Fruit fly (Drosophila melanogaster) whole organism, embryonic: ENCODE data around the gene CG45076.

Source experiments
- Atf-2 ChIP-seq: fragments of 200-800 bp; sonication (Bioruptor generic); optimal IDR thresholded peaks from 2 replicates; lab custom pipeline; 2016; ENCODE audit warnings: missing biosample characterization, missing genetic modification characterization
- Atf3 ChIP-seq: fragments of 200-800 bp; sonication (Bioruptor generic); optimal IDR thresholded peaks from 3 replicates; lab custom pipeline; 2016; ENCODE audit warnings: missing biosample characterization, missing genetic modification characterization
- CG10267 ChIP-seq: fragments of 200-800 bp; sonication (Bioruptor generic); optimal IDR thresholded peaks from 2 replicates; lab custom pipeline; 2018; ENCODE audit warnings: missing biosample characterization, mild to moderate bottlenecking, missing genetic modification characterization, moderate library complexity
- CG10543 ChIP-seq: fragments of 200-800 bp; sonication (Bioruptor generic); optimal IDR thresholded peaks from 3 replicates; lab custom pipeline; 2017; ENCODE audit warnings: missing biosample characterization, mild to moderate bottlenecking, missing genetic modification characterization, moderate library complexity
- CG11723 ChIP-seq: fragments of 200-800 bp; sonication (Bioruptor generic); optimal IDR thresholded peaks from 2 replicates; lab custom pipeline; 2017; ENCODE audit warnings: missing biosample characterization, mild to moderate bottlenecking, missing genetic modification characterization
- CG13123 ChIP-seq: fragments of 200-800 bp; sonication (Bioruptor generic); optimal IDR thresholded peaks from 2 replicates; lab custom pipeline; 2016; ENCODE audit warnings: missing biosample characterization, missing genetic modification characterization
- CG13287 ChIP-seq: fragments of 200-800 bp; sonication (Bioruptor generic); IDR thresholded peaks from 2 replicates; pipeline ENCODE4 v1.3.6; 2022; ENCODE audit warnings: missing biosample characterization, missing genetic modification characterization; ENCODE audit not compliant: partially characterized antibody
- CG1603 ChIP-seq: fragments of 200-800 bp; sonication (Bioruptor generic); optimal IDR thresholded peaks from 2 replicates; lab custom pipeline; 2019; ENCODE audit warnings: missing biosample characterization, mild to moderate bottlenecking, missing genetic modification characterization, moderate library complexity
- CG17359 ChIP-seq: fragments of 200-800 bp; sonication (Bioruptor generic); optimal IDR thresholded peaks from 3 replicates; lab custom pipeline; 2018; ENCODE audit warnings: missing biosample characterization, mild to moderate bottlenecking, missing genetic modification characterization, moderate library complexity
- CG1832 ChIP-seq: fragments of 200-800 bp; sonication (Bioruptor generic); optimal IDR thresholded peaks from 2 replicates; lab custom pipeline; 2017; ENCODE audit warnings: missing biosample characterization, mild to moderate bottlenecking, missing genetic modification characterization, inconsistent platforms
- CG18619 ChIP-seq: fragments of 200-800 bp; sonication (Bioruptor generic); optimal IDR thresholded peaks from 3 replicates; lab custom pipeline; 2017; ENCODE audit warnings: missing biosample characterization, mild to moderate bottlenecking, missing genetic modification characterization
- CG18764 ChIP-seq: fragments of 200-800 bp; sonication (Bioruptor generic); optimal IDR thresholded peaks from 3 replicates; lab custom pipeline; 2016; ENCODE audit warnings: missing biosample characterization, missing genetic modification characterization
- CG3163 ChIP-seq: fragments of 200-800 bp; sonication (Bioruptor generic); optimal IDR thresholded peaks from 3 replicates; lab custom pipeline; 2016; ENCODE audit warnings: missing biosample characterization, missing genetic modification characterization
- CG34376 ChIP-seq: fragments of 200-800 bp; sonication (Bioruptor generic); optimal IDR thresholded peaks from 2 replicates; lab custom pipeline; 2018; ENCODE audit warnings: missing biosample characterization, mild to moderate bottlenecking, missing genetic modification characterization
- CG6272 ChIP-seq: fragments of 200-800 bp; sonication (Bioruptor generic); IDR thresholded peaks from 2 replicates; pipeline ENCODE4 v1.3.6; 2022; ENCODE audit warnings: missing biosample characterization, missing genetic modification characterization
- CG7357 ChIP-seq: fragments of 200-800 bp; sonication (Bioruptor generic); IDR thresholded peaks from 3 replicates; pipeline ENCODE4 v1.3.6; 2022; ENCODE audit warnings: missing biosample characterization, missing genetic modification characterization
- CG7556 ChIP-seq: fragments of 200-800 bp; sonication (Bioruptor generic); optimal IDR thresholded peaks from 2 replicates; lab custom pipeline; 2017; ENCODE audit warnings: missing biosample characterization, mild to moderate bottlenecking, missing genetic modification characterization
- Dfd ChIP-seq, 2 experiments: fragments of >200 bp; optimal IDR thresholded peaks; 2 replicates each; lab custom pipeline; 2017; ENCODE audit warnings: missing biosample characterization in 2 of 2, missing genetic modification characterization in 2 of 2
- Dip3 ChIP-seq: fragments of 200-800 bp; sonication (Bioruptor generic); optimal IDR thresholded peaks from 3 replicates; lab custom pipeline; 2016; ENCODE audit warnings: missing biosample characterization, missing genetic modification characterization
- Elba2 ChIP-seq: fragments of 200-800 bp; sonication (Bioruptor generic); optimal IDR thresholded peaks from 3 replicates; lab custom pipeline; 2016; ENCODE audit warnings: missing biosample characterization, missing genetic modification characterization
- Hmx ChIP-seq: fragments of 200-800 bp; sonication (Bioruptor generic); optimal IDR thresholded peaks from 2 replicates; lab custom pipeline; 2016; ENCODE audit warnings: missing biosample characterization, missing genetic modification characterization
- Kr ChIP-seq: fragments of 200-800 bp; sonication (Bioruptor generic); optimal IDR thresholded peaks from 2 replicates; lab custom pipeline; 2017; ENCODE audit warnings: missing biosample characterization, mild to moderate bottlenecking, missing genetic modification characterization
- Sry-δ ChIP-seq: fragments of 200-800 bp; sonication (Bioruptor generic); optimal IDR thresholded peaks from 2 replicates; lab custom pipeline; 2016; ENCODE audit warnings: missing biosample characterization, missing genetic modification characterization
- Trl ChIP-seq, 3 experiments: fragments of >200 bp in 2 of 3; fragments of 200-800 bp in 1 of 3; sonication (Bioruptor generic) in 1 of 3; optimal IDR thresholded peaks; 2 replicates in 1 of 3; 3 replicates in 2 of 3; lab custom pipeline; 2016 to 2017; ENCODE audit warnings: missing biosample characterization in 1 of 3, missing genetic modification characterization in 1 of 3
- Xbp1 ChIP-seq: fragments of 200-800 bp; sonication (Bioruptor generic); optimal IDR thresholded peaks from 3 replicates; lab custom pipeline; 2016; ENCODE audit warnings: missing biosample characterization, mild to moderate bottlenecking, missing genetic modification characterization
- cas ChIP-seq: fragments of 200-800 bp; sonication (Bioruptor generic); IDR thresholded peaks from 2 replicates; pipeline ENCODE4 v1.3.6; 2022; ENCODE audit warnings: missing biosample characterization, missing genetic modification characterization
- crp ChIP-seq, 2 experiments: fragments of 200-800 bp; sonication (Bioruptor generic); optimal IDR thresholded peaks; 2 replicates in 1 of 2; 3 replicates in 1 of 2; lab custom pipeline; 2017; ENCODE audit warnings: missing biosample characterization in 2 of 2, missing genetic modification characterization in 2 of 2, mild to moderate bottlenecking in 1 of 2, moderate library complexity in 1 of 2
- emc ChIP-seq: fragments of 200-800 bp; sonication (Bioruptor generic); optimal IDR thresholded peaks from 2 replicates; lab custom pipeline; 2016; ENCODE audit warnings: missing biosample characterization, missing genetic modification characterization
- eve ChIP-seq, 2 experiments: fragments of >200 bp; optimal IDR thresholded peaks; 2 replicates each; lab custom pipeline; 2017; ENCODE audit warnings: missing biosample characterization in 2 of 2, missing genetic modification characterization in 2 of 2
- gsb ChIP-seq: fragments of 200-800 bp; sonication (Bioruptor generic); IDR thresholded peaks from 2 replicates; pipeline ENCODE4 v1.3.6; 2022; ENCODE audit warnings: missing biosample characterization, missing genetic modification characterization
- hb ChIP-seq: fragments of 200-800 bp; sonication (Bioruptor generic); IDR thresholded peaks from 3 replicates; pipeline ENCODE4 v1.3.6; 2022; ENCODE audit warnings: missing biosample characterization, missing genetic modification characterization; ENCODE audit not compliant: partially characterized antibody
- her ChIP-seq: fragments of 200-800 bp; sonication (Bioruptor generic); optimal IDR thresholded peaks from 2 replicates; lab custom pipeline; 2016; ENCODE audit warnings: missing biosample characterization, missing genetic modification characterization
- jigr1 ChIP-seq: fragments of 200-800 bp; sonication (Bioruptor generic); IDR thresholded peaks from 3 replicates; pipeline ENCODE4 v1.3.6; 2022; ENCODE audit warnings: missing biosample characterization, missing genetic modification characterization
- jing ChIP-seq: fragments of 200-800 bp; sonication (Bioruptor generic); optimal IDR thresholded peaks from 2 replicates; lab custom pipeline; 2018; ENCODE audit warnings: missing biosample characterization, mild to moderate bottlenecking, missing genetic modification characterization
- klu ChIP-seq: fragments of 200-800 bp; sonication (Bioruptor generic); IDR thresholded peaks from 2 replicates; pipeline ENCODE4 v1.3.6; 2022; ENCODE audit warnings: missing biosample characterization, missing genetic modification characterization
- lbe ChIP-seq: fragments of 200-800 bp; sonication (Bioruptor generic); optimal IDR thresholded peaks from 2 replicates; lab custom pipeline; 2016; ENCODE audit warnings: missing biosample characterization, mild to moderate bottlenecking, missing genetic modification characterization
- lmd ChIP-seq: fragments of 200-800 bp; sonication (Bioruptor generic); IDR thresholded peaks from 2 replicates; pipeline ENCODE4 v1.3.6; 2022; ENCODE audit warnings: missing biosample characterization, missing genetic modification characterization
- nmo ChIP-seq: fragments of 200-800 bp; sonication (Bioruptor generic); optimal IDR thresholded peaks from 2 replicates; lab custom pipeline; 2018; ENCODE audit warnings: missing biosample characterization, mild to moderate bottlenecking, missing genetic modification characterization, moderate library complexity
- psq ChIP-seq: fragments of 200-800 bp; sonication (Bioruptor generic); optimal IDR thresholded peaks from 2 replicates; lab custom pipeline; 2017; ENCODE audit warnings: missing biosample characterization, missing genetic modification characterization
- schlank ChIP-seq: fragments of 200-800 bp; sonication (Bioruptor generic); optimal IDR thresholded peaks from 2 replicates; lab custom pipeline; 2018; ENCODE audit warnings: missing biosample characterization, mild to moderate bottlenecking, missing genetic modification characterization
- slp2 ChIP-seq: fragments of 200-800 bp; sonication (Bioruptor generic); optimal IDR thresholded peaks from 2 replicates; lab custom pipeline; 2016; ENCODE audit warnings: missing biosample characterization, missing genetic modification characterization
- sna ChIP-seq: fragments of 200-800 bp; sonication (Bioruptor generic); IDR thresholded peaks from 2 replicates; pipeline ENCODE4 v1.3.6; 2022; ENCODE audit warnings: missing biosample characterization, missing genetic modification characterization; ENCODE audit not compliant: partially characterized antibody
- so ChIP-seq: fragments of 200-800 bp; sonication (Bioruptor generic); IDR thresholded peaks from 3 replicates; pipeline ENCODE4 v1.3.6; 2022; ENCODE audit warnings: missing biosample characterization, missing genetic modification characterization
- sr ChIP-seq: fragments of 200-800 bp; sonication (Bioruptor generic); IDR thresholded peaks from 3 replicates; pipeline ENCODE4 v1.3.6; 2022; ENCODE audit warnings: missing biosample characterization, missing genetic modification characterization
- ttk ChIP-seq: fragments of 200-800 bp; sonication (Bioruptor generic); IDR thresholded peaks from 2 replicates; pipeline ENCODE4 v2.1.2; 2022; ENCODE audit warnings: missing biosample characterization, missing genetic modification characterization
- vnd ChIP-seq: fragments of 200-800 bp; sonication (Bioruptor generic); IDR thresholded peaks from 3 replicates; pipeline ENCODE4 v1.3.6; 2022; ENCODE audit warnings: missing biosample characterization, missing genetic modification characterization; ENCODE audit not compliant: partially characterized antibody
- vvl ChIP-seq: fragments of 200-800 bp; sonication (Bioruptor generic); IDR thresholded peaks from 2 replicates; pipeline ENCODE4 v1.3.6; 2022; ENCODE audit warnings: missing biosample characterization, missing genetic modification characterization
- wek ChIP-seq: fragments of 200-800 bp; sonication (Bioruptor generic); optimal IDR thresholded peaks from 3 replicates; lab custom pipeline; 2018; ENCODE audit warnings: missing biosample characterization, mild to moderate bottlenecking, missing genetic modification characterization, moderate library complexity

The CG45076 gene

dm6 chr3R:10760966-10761855 is 16.0 kb downstream of the CG45076 start, which contains the start of the genes MED7 and Cap-H2 (continued):
- TF ChIP-seq Trl (optimal IDR thresholded peaks at IDR 0.05; lab: Kevin White, UChicago) = peak in 1 of 2 experiments; percentile 11
- peak; percentile 71 for TF ChIP-seq Trl (GFP tag; optimal IDR thresholded peaks at IDR 0.05; lab: Kevin White, UChicago)
- TF ChIP-seq lmd (GFP tag; lab: Robert Waterston, UW) = peak; percentile 87
- peak; percentile 59 for TF ChIP-seq Atf-2 (GFP tag; lab: Kevin White, UChicago)
- TF ChIP-seq CG13123 (GFP tag; lab: Kevin White, UChicago) = peak; percentile 78
- TF ChIP-seq CG10543 (GFP tag; lab: Kevin White, UChicago) = peak; percentile 27
- peak; percentile 29 for TF ChIP-seq jing
- no peak for TF ChIP-seq eve (GFP tag; optimal IDR thresholded peaks at IDR 0.05; lab: Kevin White, UChicago)
- TF ChIP-seq CG18764 = peak; percentile 81
- TF ChIP-seq vvl (GFP tag; lab: Robert Waterston, UW) = peak; percentile 88
- peak; percentile 52 for TF ChIP-seq CG18619 (GFP tag; lab: Kevin White, UChicago)
- peak; percentile 56 for TF ChIP-seq Atf3 (GFP tag; lab: Kevin White, UChicago)
- peak; percentile 81 for TF ChIP-seq CG10267 (tag; lab: Kevin White, UChicago)
- peak; percentile 97 for TF ChIP-seq psq
- peak; percentile 97 for TF ChIP-seq nmo (GFP tag; lab: Kevin White, UChicago)
- TF ChIP-seq klu = peak; percentile 84
- TF ChIP-seq CG34376 (GFP tag; lab: Kevin White, UChicago) = peak; percentile 39
- TF ChIP-seq CG11723 (GFP tag; lab: Kevin White, UChicago) = peak; percentile 50
- TF ChIP-seq CG3163 (GFP tag; lab: Kevin White, UChicago) = peak; percentile 39
- peak; percentile 78; the same call in 2 of the 3 replicates for TF ChIP-seq so (GFP tag; lab: Robert Waterston, UW)
- TF ChIP-seq wek (GFP tag; lab: Kevin White, UChicago) = no peak
- no peak for TF ChIP-seq CG1832 (GFP tag; lab: Kevin White, UChicago)
- TF ChIP-seq her = peak; percentile 26
- TF ChIP-seq CG6272 (GFP tag; lab: Robert Waterston, UW) = peak; percentile 91
- peak; percentile 98 for TF ChIP-seq hb (GFP tag; lab: Robert Waterston, UW)
- TF ChIP-seq ttk = peak; percentile 88
- TF ChIP-seq Kr = no peak
- no peak for TF ChIP-seq emc (GFP tag; lab: Kevin White, UChicago)
- TF ChIP-seq CG7556 (GFP tag; lab: Kevin White, UChicago) = peak; percentile 65
- TF ChIP-seq lbe (GFP tag; lab: Kevin White, UChicago) = peak; percentile 69
- peak; percentile 100 for TF ChIP-seq sna (GFP tag; lab: Robert Waterston, UW)
- TF ChIP-seq jigr1 (GFP tag; lab: Robert Waterston, UW) = no peak; the same call in 2 of the 3 replicates
- TF ChIP-seq cas (GFP tag; lab: Robert Waterston, UW) = peak; percentile 65
- no peak for TF ChIP-seq Hmx
- TF ChIP-seq CG7357 (GFP tag; lab: Robert Waterston, UW) = peak; percentile 69
- peak; percentile 80 for TF ChIP-seq CG1603 (tag; lab: Kevin White, UChicago)
- TF ChIP-seq Sry-δ (GFP tag; lab: Kevin White, UChicago) = peak; percentile 97
- peak; percentile 99 for TF ChIP-seq vnd (GFP tag; lab: Robert Waterston, UW)
- peak; percentile 56 for TF ChIP-seq slp2 (GFP tag; lab: Kevin White, UChicago)
- TF ChIP-seq crp (GFP tag; optimal IDR thresholded peaks at IDR 0.05; lab: Kevin White, UChicago) = peak in 1 of 2 experiments; percentile 34
- 0 out of 2 replicates have a peak, but pooled peaks have one; percentile 16 for TF ChIP-seq gsb (GFP tag; lab: Robert Waterston, UW)
- TF ChIP-seq Dip3 = peak; percentile 71
- peak; percentile 53 for TF ChIP-seq Elba2 (GFP tag; lab: Kevin White, UChicago)
- TF ChIP-seq Dfd (GFP tag; optimal IDR thresholded peaks at IDR 0.05; lab: Kevin White, UChicago) = no peak
- peak; percentile 100 for TF ChIP-seq CG13287
- TF ChIP-seq CG17359 = no peak
- TF ChIP-seq Xbp1 (GFP tag; lab: Kevin White, UChicago) = peak; percentile 90
- peak; percentile 15 for TF ChIP-seq schlank (tag; lab: Kevin White, UChicago)
- TF ChIP-seq sr = no peak
